Fruit fly (Drosophila melanogaster) whole organism, embryonic: ENCODE measurements around the gene CG2187.

Experiments used
- CG6175 ChIP-seq: fragments of 200-800 bp; sonication (Bioruptor generic); IDR thresholded peaks from 3 replicates; pipeline ENCODE4 v1.3.6; 2022; ENCODE audit warnings: missing biosample characterization, missing genetic modification characterization
- Lpt ChIP-seq: fragments of >200 bp; optimal IDR thresholded peaks from 2 replicates; lab custom pipeline; 2018; ENCODE audit warnings: missing biosample characterization, missing genetic modification characterization
- jigr1 ChIP-seq: fragments of 200-800 bp; sonication (Bioruptor generic); IDR thresholded peaks from 3 replicates; pipeline ENCODE4 v1.3.6; 2022; ENCODE audit warnings: missing biosample characterization, missing genetic modification characterization
- lab ChIP-seq: fragments of 200-800 bp; sonication (Bioruptor generic); optimal IDR thresholded peaks from 3 replicates; lab custom pipeline; 2017; ENCODE audit warnings: missing biosample characterization, missing genetic modification characterization, mild to moderate bottlenecking, moderate library complexity, missing genetic modification reagents
- usp ChIP-seq: fragments of >200 bp; optimal IDR thresholded peaks from 2 replicates; lab custom pipeline; 2017; ENCODE audit warnings: missing biosample characterization, missing genetic modification characterization

DNA sequence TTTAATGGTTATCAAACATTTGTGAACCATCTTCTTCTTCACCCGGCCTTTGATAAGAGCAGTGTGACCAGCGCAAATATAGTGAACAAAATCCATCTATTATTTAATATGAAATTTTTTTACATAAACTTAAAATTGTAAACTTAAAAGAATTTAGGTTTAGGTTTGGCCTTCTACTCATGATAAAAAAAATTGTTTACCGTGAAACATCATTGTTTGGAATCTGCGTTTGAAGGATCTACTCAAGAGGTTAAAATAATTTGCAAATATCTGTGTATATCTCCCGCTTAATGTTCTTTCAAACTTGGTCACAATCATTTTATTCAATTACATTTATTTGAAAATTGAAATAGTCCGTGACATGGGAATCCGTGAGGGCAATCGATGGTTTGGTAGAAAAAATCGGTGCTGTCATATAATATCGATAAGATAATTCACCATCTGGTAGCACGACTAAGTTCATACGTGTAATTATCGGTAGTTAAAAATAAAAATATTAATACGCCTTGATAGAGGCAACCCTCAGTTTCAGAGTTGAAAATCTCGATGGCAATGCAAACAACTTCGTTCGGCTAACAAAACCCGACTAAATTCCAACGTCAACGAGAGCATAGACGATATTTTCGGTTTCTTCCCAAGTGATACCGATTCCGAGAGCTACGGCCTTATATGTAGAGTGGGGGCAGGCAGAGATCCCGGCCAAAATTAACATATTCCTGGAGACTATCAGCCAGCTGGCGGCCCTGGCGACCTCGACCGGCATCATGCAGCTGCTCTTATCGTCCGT, 13.5 kb upstream of the CG2187 start, which contains the start of the genes betaGlu and sip3:
- TF ChIP-seq lab (no peak), Lpt (GFP tag; lab: Kevin White, UChicago) (no peak), usp (GFP tag; lab: Kevin White, UChicago) (no peak), CG6175 (GFP tag; lab: Robert Waterston, UW) (no peak), jigr1 (GFP tag; lab: Robert Waterston, UW) (peak; percentile 35; the same call in 1 of the 3 replicates)
